In the genomic region with DNA sequence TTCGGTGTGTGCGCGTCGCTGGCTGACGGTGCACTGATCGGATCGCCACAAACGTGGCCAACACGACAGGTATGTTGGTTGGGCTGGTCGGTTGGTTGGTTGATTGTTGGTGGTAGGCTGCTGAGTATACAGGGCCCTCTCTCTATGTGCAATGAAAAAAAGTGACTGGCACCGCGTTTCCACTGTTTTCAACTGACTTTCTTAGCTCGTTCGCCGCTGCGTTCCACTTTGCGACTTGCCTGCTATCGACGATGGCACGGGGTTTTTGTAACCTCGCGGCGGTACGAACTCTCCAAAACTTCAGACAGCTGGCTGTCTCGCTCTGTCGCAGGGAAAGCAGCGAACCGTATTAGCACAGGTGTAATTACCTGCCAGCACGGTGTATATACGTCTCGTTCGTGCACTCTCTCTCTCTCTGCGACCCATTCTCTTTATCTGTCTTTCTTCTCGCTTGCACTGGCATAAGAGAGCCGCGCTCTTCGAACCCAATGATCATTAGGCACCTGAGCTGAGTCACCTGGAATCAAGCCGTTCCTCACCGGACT, we compare ENCODE assay signal across 1 fruit fly cellular context.
A peak's percentile ranks its signal among the peaks of the same experiment; 100 is the strongest.
TF ChIP-seq lines count a peak whose summit lies in the region.

No protein-coding gene starts in this region.

TF ChIP-seq in whole organism, embryonic, 481 proteins besides CTCF, POLR2A, EP300 and RAD21 (continued from another document and continues in another):
- TF ChIP-seq Gug (GFP tag; IDR thresholded peaks at IDR 0.05; lab: Robert Waterston, UW) (0 out of 4 replicates have a peak, but pooled peaks have one; percentile 7), chif (GFP tag; optimal IDR thresholded peaks at IDR 0.05; lab: Kevin White, UChicago) (no peak), CG7786 (GFP tag; optimal IDR thresholded peaks at IDR 0.05; lab: Kevin White, UChicago) (peak; percentile 23), bigmax (GFP tag; optimal IDR thresholded peaks at IDR 0.05; lab: Kevin White, UChicago) (no peak), Hr51 (GFP tag; optimal IDR thresholded peaks at IDR 0.05; lab: Kevin White, UChicago) (peak in 1 of 2 experiments; percentile 43), Sry-δ (GFP tag; optimal IDR thresholded peaks at IDR 0.05; lab: Kevin White, UChicago) (no peak), CG31388 (GFP tag; optimal IDR thresholded peaks at IDR 0.05; lab: Kevin White, UChicago) (no peak), Nf-YB (GFP tag; optimal IDR thresholded peaks at IDR 0.05; lab: Kevin White, UChicago) (peak; percentile 53), gce (GFP tag; IDR thresholded peaks at IDR 0.05; lab: Robert Waterston, UW) (no peak), sima (GFP tag; optimal IDR thresholded peaks at IDR 0.05; lab: Kevin White, UChicago) (no peak), CG6254 (GFP tag; optimal IDR thresholded peaks at IDR 0.05; lab: Kevin White, UChicago) (no peak), CG6689 (GFP tag; IDR thresholded peaks at IDR 0.05; lab: Robert Waterston, UW) (no peak), CG12071 (GFP tag; optimal IDR thresholded peaks at IDR 0.05; lab: Kevin White, UChicago) (peak; percentile 23), sd (tag; optimal IDR thresholded peaks at IDR 0.05; lab: Kevin White, UChicago) (peak; percentile 17), CG15269 (tag; optimal IDR thresholded peaks at IDR 0.05; lab: Kevin White, UChicago) (no peak), hth (optimal IDR thresholded peaks at IDR 0.05; lab: Kevin White, UChicago) (no peak), fd102C (GFP tag; optimal IDR thresholded peaks at IDR 0.05; lab: Kevin White, UChicago) (no peak), vvl (GFP tag; IDR thresholded peaks at IDR 0.05; lab: Robert Waterston, UW) (peak; percentile 56; the same call in 1 of the 2 replicates), Gsc (GFP tag; IDR thresholded peaks at IDR 0.05; lab: Robert Waterston, UW) (no peak), CG11504 (tag; optimal IDR thresholded peaks at IDR 0.05; lab: Kevin White, UChicago) (peak; percentile 16), her (GFP tag; optimal IDR thresholded peaks at IDR 0.05; lab: Kevin White, UChicago) (peak; percentile 32), CG18262 (tag; optimal IDR thresholded peaks at IDR 0.05; lab: Kevin White, UChicago) (no peak), vnd (GFP tag; IDR thresholded peaks at IDR 0.05; lab: Robert Waterston, UW; ENCODE audit: partially characterized antibody) (no peak), MESR4 (GFP tag; optimal IDR thresholded peaks at IDR 0.05; lab: Kevin White, UChicago) (no peak), eve (GFP tag; optimal IDR thresholded peaks at IDR 0.05; lab: Kevin White, UChicago) (no peak), chinmo (GFP tag; IDR thresholded peaks at IDR 0.05; lab: Robert Waterston, UW; ENCODE audit: partially characterized antibody) (peak; percentile 88; the same call in 3 of the 4 replicates), BEAF-32 (GFP tag; optimal IDR thresholded peaks at IDR 0.05; lab: Kevin White, UChicago) (no peak), CG11560 (tag; IDR thresholded peaks at IDR 0.05; lab: Robert Waterston, UW) (no peak), CG12104 (GFP tag; optimal IDR thresholded peaks at IDR 0.05; lab: Kevin White, UChicago) (no peak), CG18599 (GFP tag; optimal IDR thresholded peaks at IDR 0.05; lab: Kevin White, UChicago) (peak; percentile 40), NC2α (GFP tag; optimal IDR thresholded peaks at IDR 0.05; lab: Kevin White, UChicago) (no peak), CG6854 (GFP tag; optimal IDR thresholded peaks at IDR 0.05; lab: Kevin White, UChicago) (peak; percentile 5), fd64A (GFP tag; optimal IDR thresholded peaks at IDR 0.05; lab: Kevin White, UChicago) (no peak), Sox102F (GFP tag; optimal IDR thresholded peaks at IDR 0.05; lab: Kevin White, UChicago) (no peak), CG9727 (GFP tag; optimal IDR thresholded peaks at IDR 0.05; lab: Kevin White, UChicago) (no peak), CG32532 (GFP tag; IDR thresholded peaks at IDR 0.05; lab: Robert Waterston, UW) (peak; percentile 59), dati (GFP tag; IDR thresholded peaks at IDR 0.05; lab: Robert Waterston, UW) (no peak), Doc2 (GFP tag; IDR thresholded peaks at IDR 0.05; lab: Robert Waterston, UW) (no peak), CG1603 (tag; optimal IDR thresholded peaks at IDR 0.05; lab: Kevin White, UChicago) (peak; percentile 9), CG1529 (GFP tag; optimal IDR thresholded peaks at IDR 0.05; lab: Kevin White, UChicago) (no peak), CG11085 (GFP tag; IDR thresholded peaks at IDR 0.05; lab: Robert Waterston, UW) (0 out of 2 replicates have a peak, but pooled peaks have one; percentile 52), shn (GFP tag; optimal IDR thresholded peaks at IDR 0.05; lab: Kevin White, UChicago) (no peak), Ets65A (GFP tag; lab: Kevin White, UChicago) (no peak), sob (GFP tag; IDR thresholded peaks at IDR 0.05; lab: Robert Waterston, UW) (peak; percentile 35; the same call in 1 of the 2 replicates), CG11398 (GFP tag; optimal IDR thresholded peaks at IDR 0.05; lab: Kevin White, UChicago) (peak; percentile 5), ewg (GFP tag; optimal IDR thresholded peaks at IDR 0.05; lab: Kevin White, UChicago) (no peak), CG4820 (GFP tag; optimal IDR thresholded peaks at IDR 0.05; lab: Kevin White, UChicago) (no peak), CG7372 (GFP tag; IDR thresholded peaks at IDR 0.05; lab: Robert Waterston, UW) (no peak), Hey (tag; optimal IDR thresholded peaks at IDR 0.05; lab: Kevin White, UChicago) (no peak), HmgZ (tag; optimal IDR thresholded peaks at IDR 0.05; lab: Kevin White, UChicago) (peak; percentile 69), lmd (GFP tag; IDR thresholded peaks at IDR 0.05; lab: Robert Waterston, UW) (no peak), HHEX (GFP tag; optimal IDR thresholded peaks at IDR 0.05; lab: Kevin White, UChicago) (peak; percentile 23), CG34422 (GFP tag; IDR thresholded peaks at IDR 0.05; lab: Robert Waterston, UW) (peak; percentile 44; the same call in 1 of the 3 replicates), CG4328 (GFP tag; optimal IDR thresholded peaks at IDR 0.05; lab: Kevin White, UChicago) (no peak), Hmr (GFP tag; optimal IDR thresholded peaks at IDR 0.05; lab: Kevin White, UChicago) (peak; percentile 56), CG7987 (GFP tag; optimal IDR thresholded peaks at IDR 0.05; lab: Kevin White, UChicago) (no peak), HLH4C (GFP tag; IDR thresholded peaks at IDR 0.05; lab: Robert Waterston, UW; ENCODE audit: partially characterized antibody) (0 out of 3 replicates have a peak, but pooled peaks have one; percentile 39), lilli (GFP tag; optimal IDR thresholded peaks at IDR 0.05; lab: Kevin White, UChicago) (peak; percentile 34), CG13287 (GFP tag; IDR thresholded peaks at IDR 0.05; lab: Robert Waterston, UW; ENCODE audit: partially characterized antibody) (peak; percentile 33; the same call in 1 of the 2 replicates), Fer2 (tag; optimal IDR thresholded peaks at IDR 0.05; lab: Kevin White, UChicago) (no peak), CG4707 (GFP tag; optimal IDR thresholded peaks at IDR 0.05; lab: Kevin White, UChicago) (no peak), Six4 (GFP tag; optimal IDR thresholded peaks at IDR 0.05; lab: Kevin White, UChicago) (no peak), pzg (GFP tag; optimal IDR thresholded peaks at IDR 0.05; lab: Kevin White, UChicago) (no peak), CG9609 (GFP tag; optimal IDR thresholded peaks at IDR 0.05; lab: Kevin White, UChicago) (no peak), Oaz (GFP tag; IDR thresholded peaks at IDR 0.05; lab: Robert Waterston, UW) (no peak), CG30431 (GFP tag; optimal IDR thresholded peaks at IDR 0.05; lab: Kevin White, UChicago) (no peak), ken (GFP tag; IDR thresholded peaks at IDR 0.05; lab: Robert Waterston, UW) (0 out of 3 replicates have a peak, but pooled peaks have one; percentile 11), CG4854 (GFP tag; optimal IDR thresholded peaks at IDR 0.05; lab: Kevin White, UChicago) (no peak), CG16815 (GFP tag; optimal IDR thresholded peaks at IDR 0.05; lab: Kevin White, UChicago) (no peak), rib (GFP tag; IDR thresholded peaks at IDR 0.05; lab: Robert Waterston, UW) (0 out of 2 replicates have a peak, but pooled peaks have one; percentile 44), tup (GFP tag; optimal IDR thresholded peaks at IDR 0.05; lab: Kevin White, UChicago) (no peak), CG32772 (GFP tag; IDR thresholded peaks at IDR 0.05; lab: Robert Waterston, UW) (0 out of 2 replicates have a peak, but pooled peaks have one; percentile 31), CG12155 (GFP tag; optimal IDR thresholded peaks at IDR 0.05; lab: Kevin White, UChicago) (no peak), Chrac-16 (GFP tag; optimal IDR thresholded peaks at IDR 0.05; lab: Kevin White, UChicago) (no peak), Scr (GFP tag; IDR thresholded peaks at IDR 0.05; lab: Robert Waterston, UW; ENCODE audit: partially characterized antibody) (peak; percentile 45), tna (GFP tag; IDR thresholded peaks at IDR 0.05; lab: Robert Waterston, UW; ENCODE audit: partially characterized antibody) (no peak), gem (tag; optimal IDR thresholded peaks at IDR 0.05; lab: Kevin White, UChicago) (no peak), CG3726 (GFP tag; IDR thresholded peaks at IDR 0.05; lab: Robert Waterston, UW) (peak; percentile 66; the same call in 1 of the 3 replicates), CG17385 (GFP tag; optimal IDR thresholded peaks at IDR 0.05; lab: Kevin White, UChicago) (no peak), CG10209 (GFP tag; optimal IDR thresholded peaks at IDR 0.05; lab: Kevin White, UChicago) (no peak), trh (GFP tag; optimal IDR thresholded peaks at IDR 0.05; lab: Kevin White, UChicago) (no peak), gfzf (GFP tag; optimal IDR thresholded peaks at IDR 0.05; lab: Kevin White, UChicago) (no peak), Lhr (GFP tag; optimal IDR thresholded peaks at IDR 0.05; lab: Kevin White, UChicago) (no peak), CG4424 (GFP tag; optimal IDR thresholded peaks at IDR 0.05; lab: Kevin White, UChicago) (no peak), CG13624 (GFP tag; optimal IDR thresholded peaks at IDR 0.05; lab: Kevin White, UChicago) (peak; percentile 45), cwo (GFP tag; optimal IDR thresholded peaks at IDR 0.05; lab: Kevin White, UChicago) (peak; percentile 30), cato (GFP tag; optimal IDR thresholded peaks at IDR 0.05; lab: Kevin White, UChicago; ENCODE audit: borderline replicate concordance) (no peak), Atf-2 (GFP tag; optimal IDR thresholded peaks at IDR 0.05; lab: Kevin White, UChicago) (no peak), az2 (GFP tag; optimal IDR thresholded peaks at IDR 0.05; lab: Kevin White, UChicago) (no peak), CG14860 (GFP tag; IDR thresholded peaks at IDR 0.05; lab: Robert Waterston, UW; ENCODE audit: partially characterized antibody) (0 out of 3 replicates have a peak, but pooled peaks have one; percentile 33), row (GFP tag; IDR thresholded peaks at IDR 0.05; lab: Robert Waterston, UW) (peak; percentile 40; the same call in 2 of the 3 replicates), GATAe (GFP tag; conservative IDR thresholded peaks at IDR 0.05; lab: Robert Waterston, UW) (peak; percentile 54; the same call in 1 of the 2 replicates), kni (GFP tag; optimal IDR thresholded peaks at IDR 0.05; lab: Kevin White, UChicago) (peak; percentile 68), CG11723 (GFP tag; optimal IDR thresholded peaks at IDR 0.05; lab: Kevin White, UChicago) (no peak), CG3407 (GFP tag; optimal IDR thresholded peaks at IDR 0.05; lab: Kevin White, UChicago) (no peak), scrt (GFP tag; optimal IDR thresholded peaks at IDR 0.05; lab: Kevin White, UChicago) (no peak), CG8089 (GFP tag; optimal IDR thresholded peaks at IDR 0.05; lab: Kevin White, UChicago) (no peak), nmo (GFP tag; optimal IDR thresholded peaks at IDR 0.05; lab: Kevin White, UChicago) (peak; percentile 7), MTF-1 (GFP tag; optimal IDR thresholded peaks at IDR 0.05; lab: Kevin White, UChicago; ENCODE audit: borderline replicate concordance) (no peak), unc-4 (GFP tag; IDR thresholded peaks at IDR 0.05; lab: Robert Waterston, UW; ENCODE audit: partially characterized antibody) (no peak), CG1647 (GFP tag; optimal IDR thresholded peaks at IDR 0.05; lab: Kevin White, UChicago) (peak; percentile 58), eyg (GFP tag; optimal IDR thresholded peaks at IDR 0.05; lab: Kevin White, UChicago) (no peak), CG7556 (GFP tag; optimal IDR thresholded peaks at IDR 0.05; lab: Kevin White, UChicago) (no peak), slou (GFP tag; optimal IDR thresholded peaks at IDR 0.05; lab: Kevin White, UChicago) (no peak), Vsx1 (GFP tag; optimal IDR thresholded peaks at IDR 0.05; lab: Kevin White, UChicago) (peak; percentile 98), al (GFP tag; IDR thresholded peaks at IDR 0.05; lab: Robert Waterston, UW) (no peak), zen2 (GFP tag; IDR thresholded peaks at IDR 0.05; lab: Robert Waterston, UW; ENCODE audit: partially characterized antibody) (no peak), Opbp (GFP tag; IDR thresholded peaks at IDR 0.05; lab: Robert Waterston, UW; ENCODE audit: partially characterized antibody) (0 out of 3 replicates have a peak, but pooled peaks have one; percentile 30), CG42726 (GFP tag; IDR thresholded peaks at IDR 0.05; lab: Robert Waterston, UW; ENCODE audit: partially characterized antibody) (peak; percentile 19; the same call in 1 of the 2 replicates), ato (GFP tag; IDR thresholded peaks at IDR 0.05; lab: Robert Waterston, UW; ENCODE audit: partially characterized antibody) (peak; percentile 7; the same call in 1 of the 2 replicates), sna (GFP tag; IDR thresholded peaks at IDR 0.05; lab: Robert Waterston, UW; ENCODE audit: partially characterized antibody) (0 out of 2 replicates have a peak, but pooled peaks have one; percentile 41), zfh2 (GFP tag; optimal IDR thresholded peaks at IDR 0.05; lab: Kevin White, UChicago) (no peak), D19B (GFP tag; optimal IDR thresholded peaks at IDR 0.05; lab: Kevin White, UChicago) (no peak), run (tag; optimal IDR thresholded peaks at IDR 0.05; lab: Kevin White, UChicago) (no peak), ssp (GFP tag; IDR thresholded peaks at IDR 0.05; lab: Robert Waterston, UW) (no peak), tgo (GFP tag; IDR thresholded peaks at IDR 0.05; lab: Robert Waterston, UW) (no peak; the same call in 2 of the 3 replicates), CG34224 (GFP tag; IDR thresholded peaks at IDR 0.05; lab: Robert Waterston, UW; ENCODE audit: partially characterized antibody) (no peak), dan (GFP tag; IDR thresholded peaks at IDR 0.05; lab: Robert Waterston, UW) (no peak), danr (GFP tag; IDR thresholded peaks at IDR 0.05; lab: Robert Waterston, UW) (no peak), ranshi (GFP tag; IDR thresholded peaks at IDR 0.05; lab: Robert Waterston, UW) (no peak)
